Worm (Caenorhabditis elegans) whole organism, L4 larva: ENCODE results near the gene irld-6.

Experiments used
- Y75B8A.6 ChIP-seq: fragments of 200-800 bp; sonication (Bioruptor generic); IDR thresholded peaks from 2 replicates; pipeline ENCODE4 v1.3.6; 2022; ENCODE audit warnings: missing genetic modification reagents, missing genetic modification characterization, missing compliant biosample characterization
- arid-1 ChIP-seq: fragments of 200-800 bp; sonication (Bioruptor generic); conservative IDR thresholded peaks from 2 replicates; pipeline ENCODE4 v1.3.6; 2022; ENCODE audit warnings: missing genetic modification reagents, missing genetic modification characterization, missing compliant biosample characterization
- dmd-9 ChIP-seq: fragments of 200-800 bp; sonication (Bioruptor generic); IDR thresholded peaks from 2 replicates; pipeline ENCODE4 v1.3.6; 2022; ENCODE audit warnings: missing genetic modification reagents, missing genetic modification characterization, missing compliant biosample characterization
- lin-15B ChIP-seq: fragments of 150-350 bp; sonication (generic microtip); optimal IDR thresholded peaks from 3 replicates; lab custom pipeline; 2014; ENCODE audit warnings: missing biosample characterization, missing genetic modification characterization
- lsy-2 ChIP-seq, 2 experiments: fragments of 150-350 bp in 1 of 2; sonication (generic microtip) in 1 of 2; optimal IDR thresholded peaks; 2 replicates each; lab custom pipeline; 2014 to 2017; ENCODE audit warnings: missing biosample characterization in 2 of 2, missing genetic modification characterization in 2 of 2
- mxl-2 ChIP-seq: fragments of 200-800 bp; sonication (Bioruptor generic); conservative IDR thresholded peaks from 2 replicates; pipeline ENCODE4 v1.3.6; 2022; ENCODE audit warnings: missing genetic modification reagents, missing genetic modification characterization, missing compliant biosample characterization
- nhr-111 ChIP-seq: fragments of 200-800 bp; sonication (Bioruptor generic); optimal IDR thresholded peaks from 2 replicates; lab custom pipeline; 2018; ENCODE audit warnings: mild to moderate bottlenecking, missing genetic modification characterization, missing compliant biosample characterization

- TF ChIP-seq Y75B8A.6 (GFP tag; lab: Robert Waterston, UW) (no peak), lin-15B (no peak), lsy-2 (tag; optimal IDR thresholded peaks at IDR 0.05; lab: Kevin White, UChicago) (peak in 1 of 2 experiments; percentile 22), nhr-111 (GFP tag; lab: Kevin White, UChicago) (no peak), dmd-9 (no peak), mxl-2 (GFP tag; lab: Robert Waterston, UW) (no peak), arid-1 (GFP tag; lab: Robert Waterston, UW) (no peak)
These were observed 44.0 kb downstream of the irld-6 start for ce11 chrV:10712608-10712900.
